Worm (Caenorhabditis elegans) whole organism, L4 larva: ENCODE measurements around the gene nlp-64.

Experiments used
- F10B5.3 ChIP-seq: sonication (generic microtip); optimal IDR thresholded peaks from 2 replicates; lab custom pipeline; 2016; ENCODE audit warnings: mild to moderate bottlenecking, missing genetic modification characterization, missing compliant biosample characterization
- F37D6.2 ChIP-seq: sonication (generic microtip); optimal IDR thresholded peaks from 2 replicates; lab custom pipeline; 2016; ENCODE audit warnings: mild to moderate bottlenecking, missing genetic modification characterization, missing compliant biosample characterization
- F44E2.7 ChIP-seq: fragments of 200-800 bp; sonication (Bioruptor generic); IDR thresholded peaks from 2 replicates; pipeline ENCODE4 v2.1.2; 2022; ENCODE audit warnings: missing genetic modification characterization, missing compliant biosample characterization
- T20F7.1 ChIP-seq: fragments of 200-800 bp; sonication (Bioruptor generic); optimal IDR thresholded peaks from 2 replicates; lab custom pipeline; 2018; ENCODE audit warnings: mild to moderate bottlenecking, missing genetic modification characterization, missing compliant biosample characterization
- T26A8.4 ChIP-seq: fragments of 200-800 bp; sonication (Bioruptor generic); IDR thresholded peaks from 2 replicates; pipeline ENCODE4 v1.3.6; 2022; ENCODE audit warnings: missing genetic modification characterization, missing compliant biosample characterization
- ZK337.2 ChIP-seq: fragments of 200-800 bp; sonication (Bioruptor generic); IDR thresholded peaks from 2 replicates; pipeline ENCODE4 v1.3.6; 2022; ENCODE audit warnings: missing genetic modification reagents, missing genetic modification characterization, missing compliant biosample characterization
- ZK546.5 ChIP-seq, 2 experiments: sonication (generic microtip); optimal IDR thresholded peaks; 2 replicates each; lab custom pipeline; 2017; ENCODE audit warnings: missing biosample characterization in 2 of 2, missing genetic modification characterization in 2 of 2
- aha-1 ChIP-seq: fragments of 150-350 bp; peaks from one replicate; lab custom pipeline; 2014; ENCODE audit warnings: missing biosample characterization, missing genetic modification characterization
- aly-2 ChIP-seq: sonication (generic microtip); optimal IDR thresholded peaks from 2 replicates; lab custom pipeline; 2018; ENCODE audit warnings: missing biosample characterization, missing genetic modification characterization
- ceh-20 ChIP-seq: fragments of 200-800 bp; sonication (Bioruptor generic); IDR thresholded peaks from 2 replicates; pipeline ENCODE4 v1.3.6; 2022; ENCODE audit warnings: missing genetic modification reagents, missing genetic modification characterization, missing compliant biosample characterization
- ceh-32 ChIP-seq: sonication (generic microtip); optimal IDR thresholded peaks from 2 replicates; lab custom pipeline; 2016; ENCODE audit warnings: mild to moderate bottlenecking, missing genetic modification characterization, missing compliant biosample characterization; ENCODE audit not compliant: poor library complexity
- ceh-82 ChIP-seq: sonication (generic microtip); optimal IDR thresholded peaks from 2 replicates; lab custom pipeline; 2017; ENCODE audit warnings: missing biosample characterization, missing genetic modification characterization
- daf-12 ChIP-seq: fragments of 150-350 bp; optimal IDR thresholded peaks from 2 replicates; lab custom pipeline; 2014; ENCODE audit warnings: missing biosample characterization, missing genetic modification reagents, missing genetic modification characterization
- dmd-9 ChIP-seq: fragments of 200-800 bp; sonication (Bioruptor generic); IDR thresholded peaks from 2 replicates; pipeline ENCODE4 v1.3.6; 2022; ENCODE audit warnings: missing genetic modification reagents, missing genetic modification characterization, missing compliant biosample characterization
- dpl-1 ChIP-seq: fragments of 150-350 bp; optimal IDR thresholded peaks from 2 replicates; lab custom pipeline; 2014; ENCODE audit warnings: missing biosample characterization, missing genetic modification reagents, missing genetic modification characterization
- duxl-1 ChIP-seq: sonication (generic microtip); optimal IDR thresholded peaks from 2 replicates; lab custom pipeline; 2016; ENCODE audit warnings: mild to moderate bottlenecking, missing genetic modification characterization, moderate library complexity, missing compliant biosample characterization; ENCODE audit not compliant: poor library complexity
- dve-1 ChIP-seq: sonication (generic microtip); optimal IDR thresholded peaks from 2 replicates; lab custom pipeline; 2017; ENCODE audit warnings: antibody characterized with exemption, mild to moderate bottlenecking, missing genetic modification characterization, missing compliant biosample characterization; ENCODE audit not compliant: insufficient read depth
- gei-8 ChIP-seq: fragments of 200-800 bp; sonication (Bioruptor generic); optimal IDR thresholded peaks from 2 replicates; lab custom pipeline; 2018; ENCODE audit warnings: mild to moderate bottlenecking, missing genetic modification characterization, missing compliant biosample characterization
- hlh-11 ChIP-seq: fragments of 200-800 bp; sonication (Bioruptor generic); optimal IDR thresholded peaks from 2 replicates; lab custom pipeline; 2018; ENCODE audit warnings: mild to moderate bottlenecking, missing genetic modification characterization, missing compliant biosample characterization
- hmg-1.1 ChIP-seq: fragments of 200-800 bp; sonication (Bioruptor generic); IDR thresholded peaks from 2 replicates; pipeline ENCODE4 v1.3.6; 2022; ENCODE audit warnings: missing genetic modification reagents, missing genetic modification characterization, missing compliant biosample characterization
- lim-7 ChIP-seq: fragments of 200-800 bp; sonication (Bioruptor generic); IDR thresholded peaks from 2 replicates; pipeline ENCODE4 v1.3.6; 2022; ENCODE audit warnings: missing genetic modification characterization, missing compliant biosample characterization
- mdl-1 ChIP-seq, 2 experiments: fragments of 150-350 bp in 1 of 2; sonication (generic microtip) in 1 of 2; optimal IDR thresholded peaks; 2 replicates each; lab custom pipeline; 2014 to 2017; ENCODE audit warnings: missing biosample characterization in 2 of 2, missing genetic modification characterization in 2 of 2
- mep-1 ChIP-seq: fragments of 150-350 bp; sonication (generic microtip); optimal IDR thresholded peaks from 3 replicates; lab custom pipeline; 2014; ENCODE audit warnings: missing biosample characterization, missing genetic modification characterization
- mxl-3 ChIP-seq: fragments of 200-800 bp; sonication (Bioruptor generic); optimal IDR thresholded peaks from 2 replicates; lab custom pipeline; 2018; ENCODE audit warnings: mild to moderate bottlenecking, missing genetic modification characterization, missing compliant biosample characterization
- nhr-10 ChIP-seq: fragments of 150-350 bp; optimal IDR thresholded peaks from 2 replicates; lab custom pipeline; 2014; ENCODE audit warnings: missing biosample characterization, missing genetic modification characterization
- nhr-102 ChIP-seq: sonication (generic microtip); optimal IDR thresholded peaks from 2 replicates; lab custom pipeline; 2016; ENCODE audit warnings: mild to moderate bottlenecking, missing genetic modification characterization, moderate library complexity, missing compliant biosample characterization
- nhr-11 ChIP-seq: fragments of 150-350 bp; optimal IDR thresholded peaks from 2 replicates; lab custom pipeline; 2014; ENCODE audit warnings: missing biosample characterization, missing genetic modification characterization
- nhr-25 ChIP-seq: sonication (generic microtip); optimal IDR thresholded peaks from 2 replicates; lab custom pipeline; 2017; ENCODE audit warnings: missing genetic modification characterization, mild to moderate bottlenecking, missing compliant biosample characterization, antibody characterized with exemption, moderate library complexity, borderline replicate concordance; ENCODE audit not compliant: insufficient read depth
- nhr-48 ChIP-seq: sonication (generic microtip); optimal IDR thresholded peaks from 2 replicates; lab custom pipeline; 2016; ENCODE audit warnings: mild to moderate bottlenecking, missing genetic modification characterization, missing compliant biosample characterization
- nhr-6 ChIP-seq: fragments of 150-350 bp; optimal IDR thresholded peaks from 2 replicates; lab custom pipeline; 2014; ENCODE audit warnings: missing biosample characterization, missing genetic modification characterization
- nhr-76 ChIP-seq: fragments of 150-350 bp; optimal IDR thresholded peaks from 2 replicates; lab custom pipeline; 2014; ENCODE audit warnings: missing biosample characterization, missing genetic modification characterization
- rbr-2 ChIP-seq: sonication (generic microtip); optimal IDR thresholded peaks from 2 replicates; lab custom pipeline; 2016; ENCODE audit warnings: missing genotype, missing genetic modification characterization, missing compliant biosample characterization
- saeg-2 ChIP-seq: fragments of 200-800 bp; sonication (Bioruptor generic); IDR thresholded peaks from 2 replicates; pipeline ENCODE4 v1.3.6; 2022; ENCODE audit warnings: missing genetic modification reagents, missing genetic modification characterization, missing compliant biosample characterization
- sdz-12 ChIP-seq: fragments of 200-800 bp; sonication (Bioruptor generic); optimal IDR thresholded peaks from 2 replicates; lab custom pipeline; 2018; ENCODE audit warnings: mild to moderate bottlenecking, missing genetic modification characterization, missing compliant biosample characterization
- skn-1 ChIP-seq: fragments of 150-350 bp; optimal IDR thresholded peaks from 2 replicates; lab custom pipeline; 2014; ENCODE audit warnings: missing biosample characterization, missing genetic modification characterization
- snpc-1.2 ChIP-seq: fragments of 200-800 bp; sonication (Bioruptor generic); IDR thresholded peaks from 2 replicates; pipeline ENCODE4 v1.3.6; 2022; ENCODE audit warnings: missing genetic modification reagents, missing genetic modification characterization, missing compliant biosample characterization
- snpc-4 ChIP-seq: fragments of 150-350 bp; optimal IDR thresholded peaks from 2 replicates; lab custom pipeline; 2014; ENCODE audit warnings: missing biosample characterization, missing genetic modification characterization
- spr-3 ChIP-seq: fragments of 200-800 bp; sonication (Bioruptor generic); optimal IDR thresholded peaks from 2 replicates; lab custom pipeline; 2018; ENCODE audit warnings: mild to moderate bottlenecking, missing genetic modification characterization, missing compliant biosample characterization
- tag-97 ChIP-seq: fragments of 200-800 bp; sonication (Bioruptor generic); IDR thresholded peaks from 2 replicates; pipeline ENCODE4 v1.3.6; 2022; ENCODE audit warnings: missing genetic modification characterization, missing compliant biosample characterization
- tra-1 ChIP-seq: fragments of 200-800 bp; sonication (Bioruptor generic); IDR thresholded peaks from 2 replicates; pipeline ENCODE4 v1.3.6; 2022; ENCODE audit warnings: missing genetic modification reagents, missing genetic modification characterization, missing compliant biosample characterization
- unc-130 ChIP-seq: sonication (generic microtip); optimal IDR thresholded peaks from 2 replicates; lab custom pipeline; 2016; ENCODE audit warnings: missing genetic modification reagents, missing genetic modification characterization, missing compliant biosample characterization
- unc-39 ChIP-seq: sonication (generic microtip); optimal IDR thresholded peaks from 2 replicates; lab custom pipeline; 2017; ENCODE audit warnings: missing biosample characterization, missing genetic modification characterization
- vab-7 ChIP-seq: fragments of 200-800 bp; sonication (Bioruptor generic); IDR thresholded peaks from 2 replicates; pipeline ENCODE4 v1.3.6; 2022; ENCODE audit warnings: missing genetic modification reagents, missing genetic modification characterization, missing compliant biosample characterization
- zip-2 ChIP-seq: fragments of 150-350 bp; optimal IDR thresholded peaks from 2 replicates; lab custom pipeline; 2014; ENCODE audit warnings: missing biosample characterization, missing genetic modification characterization

The nlp-64 gene

ce11 chrX:311211-311610 lies at the start of gene nlp-64:
Gene nlp-64, minus strand, starts transcription at chrX:311311.
- no peak for TF ChIP-seq nhr-102 (tag; lab: Kevin White, UChicago)
- TF ChIP-seq, all 104 proteins: peak for 0

ce11 chrX:360479-360878 lies 49.4 kb upstream of the nlp-64 start, which contains the start of gene C04E7.5:
Gene C04E7.5, plus strand, starts transcription at chrX:360779.
- TF ChIP-seq aha-1 (tag; lab: Kevin White, UChicago) (no peak), daf-12 (tag; lab: Kevin White, UChicago) (no peak), ZK337.2 (GFP tag; lab: Robert Waterston, UW) (no peak), sdz-12 (GFP tag; lab: Kevin White, UChicago) (no peak), F44E2.7 (GFP tag; lab: Robert Waterston, UW) (no peak), F10B5.3 (tag; lab: Kevin White, UChicago) (no peak), ceh-20 (GFP tag; lab: Robert Waterston, UW) (no peak), spr-3 (GFP tag; lab: Kevin White, UChicago) (no peak), mxl-3 (no peak), ceh-32 (tag; lab: Kevin White, UChicago) (no peak), gei-8 (GFP tag; lab: Kevin White, UChicago) (no peak), duxl-1 (no peak), T20F7.1 (no peak), dpl-1 (GFP tag; lab: Kevin White, UChicago) (no peak), hlh-11 (no peak), ceh-82 (tag; lab: Kevin White, UChicago) (no peak), nhr-76 (tag; lab: Kevin White, UChicago) (no peak), dve-1 (tag; lab: Kevin White, UChicago) (no peak), F37D6.2 (tag; lab: Kevin White, UChicago) (no peak)

ce11 chrX:357792-358191 lies 46.7 kb upstream of the nlp-64 start, which contains the start of gene C04E7.1:
Gene C04E7.1, plus strand, starts transcription at chrX:358092.
- TF ChIP-seq nhr-11 (tag; lab: Kevin White, UChicago) (no peak), mxl-3 (no peak), nhr-25 (no peak), spr-3 (GFP tag; lab: Kevin White, UChicago) (no peak), dve-1 (tag; lab: Kevin White, UChicago) (no peak), aly-2 (tag; lab: Kevin White, UChicago) (no peak), saeg-2 (no peak)

ce11 chrX:353134-353669 lies 42.1 kb upstream of the nlp-64 start, which contains the start of gene sor-3:
Gene sor-3, plus strand, starts transcription at chrX:353619.
- peak; percentile 86 for TF ChIP-seq dve-1 (tag; lab: Kevin White, UChicago)
- TF ChIP-seq snpc-4 (tag; lab: Kevin White, UChicago): no peak
- peak; percentile 93 for TF ChIP-seq vab-7 (GFP tag; lab: Robert Waterston, UW)
- TF ChIP-seq nhr-48 (tag; lab: Kevin White, UChicago): peak; percentile 65
- peak; percentile 89 for TF ChIP-seq T20F7.1
- TF ChIP-seq unc-39: no peak
- peak; percentile 81 for TF ChIP-seq tra-1 (GFP tag; lab: Robert Waterston, UW)
- TF ChIP-seq nhr-6: peak; percentile 82
- TF ChIP-seq dmd-9 (GFP tag; lab: Robert Waterston, UW): peak; percentile 79; the same call in 1 of the 2 replicates
- no peak for TF ChIP-seq nhr-10 (tag; lab: Kevin White, UChicago)
- TF ChIP-seq mep-1 (tag; lab: Kevin White, UChicago): peak; percentile 95
- TF ChIP-seq sdz-12 (GFP tag; lab: Kevin White, UChicago): peak; percentile 72
- no peak for TF ChIP-seq ZK546.5 (tag; optimal IDR thresholded peaks at IDR 0.05; lab: Kevin White, UChicago)
- peak; percentile 73 for TF ChIP-seq F37D6.2 (tag; lab: Kevin White, UChicago)
- TF ChIP-seq dpl-1 (GFP tag; lab: Kevin White, UChicago): peak; percentile 35
- peak; percentile 93 for TF ChIP-seq aha-1 (tag; lab: Kevin White, UChicago)
- TF ChIP-seq T26A8.4: peak; percentile 86
- TF ChIP-seq zip-2 (tag; lab: Kevin White, UChicago): peak; percentile 28
- peak; percentile 64; the same call in 1 of the 2 replicates for TF ChIP-seq saeg-2
- peak; percentile 87 for TF ChIP-seq snpc-1.2
- TF ChIP-seq rbr-2 (tag; lab: Kevin White, UChicago): no peak
- TF ChIP-seq skn-1 (tag; lab: Kevin White, UChicago): no peak
- TF ChIP-seq mdl-1 (tag; optimal IDR thresholded peaks at IDR 0.05; lab: Kevin White, UChicago): peak in 1 of 2 experiments; percentile 73
- peak; percentile 66 for TF ChIP-seq nhr-25
- peak; percentile 54 for TF ChIP-seq unc-130 (GFP tag; lab: Kevin White, UChicago)
- TF ChIP-seq lim-7 (GFP tag; lab: Robert Waterston, UW): peak; percentile 92
- TF ChIP-seq ceh-32 (tag; lab: Kevin White, UChicago): peak; percentile 62
- peak; percentile 63 for TF ChIP-seq ZK337.2 (GFP tag; lab: Robert Waterston, UW)
- peak; percentile 97 for TF ChIP-seq hmg-1.1
- TF ChIP-seq tag-97 (GFP tag; lab: Robert Waterston, UW): no peak
